Worm (Caenorhabditis elegans) whole organism, early embryonic: Measurements from ENCODE around the gene sma-10.

Source experiments
- F13C5.2 ChIP-seq: sonication (generic microtip); optimal IDR thresholded peaks from 2 replicates; lab custom pipeline; 2017; ENCODE audit warnings: mild to moderate bottlenecking, missing genetic modification characterization, inconsistent platforms, missing compliant biosample characterization
- ama-1 ChIP-seq: fragments of 150-350 bp; optimal IDR thresholded peaks from 2 replicates; lab custom pipeline; 2014
- ceh-13 ChIP-seq: fragments of 200-800 bp; sonication (Bioruptor generic); optimal IDR thresholded peaks from 2 replicates; lab custom pipeline; 2018; ENCODE audit warnings: mild to moderate bottlenecking, missing genetic modification characterization, missing compliant biosample characterization
- ceh-36 ChIP-seq: sonication (generic microtip); optimal IDR thresholded peaks from 2 replicates; lab custom pipeline; 2016; ENCODE audit warnings: missing genetic modification characterization, inconsistent platforms, missing compliant biosample characterization
- ets-7 ChIP-seq: sonication (generic microtip); optimal IDR thresholded peaks from 2 replicates; lab custom pipeline; 2016; ENCODE audit warnings: missing genotype, missing genetic modification characterization, missing compliant biosample characterization
- hmbx-1 ChIP-seq: sonication (generic microtip); optimal IDR thresholded peaks from 2 replicates; lab custom pipeline; 2016; ENCODE audit warnings: mild to moderate bottlenecking, missing genetic modification characterization, missing compliant biosample characterization
- hmg-4 ChIP-seq: fragments of 200-800 bp; sonication (Bioruptor generic); optimal IDR thresholded peaks from 2 replicates; lab custom pipeline; 2018; ENCODE audit warnings: mild to moderate bottlenecking, missing genetic modification characterization, missing compliant biosample characterization
- hnd-1 ChIP-seq: sonication (generic microtip); optimal IDR thresholded peaks from 2 replicates; lab custom pipeline; 2016; ENCODE audit warnings: missing genetic modification characterization, missing compliant biosample characterization
- pes-1 ChIP-seq: fragments of 200-800 bp; sonication (Bioruptor generic); IDR thresholded peaks from 2 replicates; pipeline ENCODE4 v1.3.6; 2022; ENCODE audit warnings: missing genetic modification reagents, missing genetic modification characterization, missing compliant biosample characterization
- scrt-1 ChIP-seq: fragments of 200-800 bp; sonication (Bioruptor generic); IDR thresholded peaks from 2 replicates; pipeline ENCODE4 v1.3.6; 2022; ENCODE audit warnings: missing genetic modification characterization, missing compliant biosample characterization
- sea-1 ChIP-seq: fragments of 200-800 bp; sonication (Bioruptor generic); conservative IDR thresholded peaks from 2 replicates; pipeline ENCODE4 v1.3.6; 2022; ENCODE audit warnings: missing genetic modification characterization, missing compliant biosample characterization
- tbx-37 ChIP-seq: fragments of 200-800 bp; sonication (Bioruptor generic); conservative IDR thresholded peaks from 2 replicates; pipeline ENCODE4 v1.3.6; 2022; ENCODE audit warnings: missing genetic modification reagents, missing genetic modification characterization, missing compliant biosample characterization
- tra-4 ChIP-seq: sonication (generic microtip); optimal IDR thresholded peaks from 2 replicates; lab custom pipeline; 2017; ENCODE audit warnings: missing genetic modification characterization, missing compliant biosample characterization

DNA sequence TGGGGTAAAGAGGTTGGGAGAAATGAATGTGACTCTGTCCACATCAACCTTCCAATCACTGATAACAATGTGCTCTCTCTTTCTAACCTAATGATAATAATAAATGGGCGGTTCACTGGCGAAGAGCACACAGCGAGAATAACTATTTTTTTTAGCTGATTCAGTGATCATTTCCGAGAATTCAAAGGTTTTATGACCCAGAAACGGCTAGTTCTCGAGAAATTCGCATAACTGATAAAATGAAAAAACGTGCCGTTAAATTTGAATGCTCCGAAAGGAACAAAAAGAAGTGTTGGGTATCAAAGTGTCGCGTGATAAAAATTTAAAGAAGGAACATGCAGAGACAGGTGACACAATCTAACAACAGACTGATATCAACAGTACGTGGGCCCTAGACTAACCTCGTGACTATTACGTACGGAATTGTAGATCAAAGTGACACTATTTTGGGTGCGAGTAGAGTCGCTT, 21.5 kb downstream of the sma-10 start:
- TF ChIP-seq ceh-13 (GFP tag; lab: Kevin White, UChicago) (no peak), ama-1 (lab: Kevin White, UChicago) (no peak), hnd-1 (tag; lab: Kevin White, UChicago) (no peak), ceh-36 (no peak), sea-1 (GFP tag; lab: Robert Waterston, UW) (no peak), hmbx-1 (tag; lab: Kevin White, UChicago) (no peak), pes-1 (GFP tag; lab: Robert Waterston, UW) (no peak), F13C5.2 (tag; lab: Kevin White, UChicago) (no peak), tbx-37 (GFP tag; lab: Robert Waterston, UW) (no peak), ets-7 (tag; lab: Kevin White, UChicago) (no peak), hmg-4 (GFP tag; lab: Kevin White, UChicago) (no peak), tra-4 (no peak), scrt-1 (GFP tag; lab: Robert Waterston, UW) (no peak)
